Fruit fly (Drosophila melanogaster) whole organism, embryonic: ENCODE data around the gene CG10750.

Experiments used
- B-H1 ChIP-seq: fragments of 200-800 bp; sonication (Bioruptor generic); IDR thresholded peaks from 3 replicates; pipeline ENCODE4 v1.3.6; 2022; ENCODE audit warnings: missing biosample characterization, missing genetic modification characterization
- B-H2 ChIP-seq: fragments of 200-800 bp; sonication (Bioruptor generic); optimal IDR thresholded peaks from 2 replicates; lab custom pipeline; 2018; ENCODE audit warnings: missing biosample characterization, mild to moderate bottlenecking, missing genetic modification characterization
- BEAF-32 ChIP-seq: fragments of 200-800 bp; sonication (Bioruptor generic); optimal IDR thresholded peaks from 3 replicates; lab custom pipeline; 2017; ENCODE audit warnings: missing biosample characterization, missing genetic modification characterization, mild to moderate bottlenecking, moderate library complexity, missing genetic modification reagents
- Bdp1 ChIP-seq: fragments of 200-800 bp; sonication (Bioruptor generic); optimal IDR thresholded peaks from 3 replicates; lab custom pipeline; 2016; ENCODE audit warnings: missing biosample characterization, missing genetic modification characterization
- Bteb2 ChIP-seq: fragments of 200-800 bp; sonication (Bioruptor generic); optimal IDR thresholded peaks from 2 replicates; lab custom pipeline; 2016; ENCODE audit warnings: missing biosample characterization, missing genetic modification characterization
- CG1024 ChIP-seq: fragments of 200-800 bp; sonication (Bioruptor generic); IDR thresholded peaks from 2 replicates; pipeline ENCODE4 v1.3.6; 2022; ENCODE audit warnings: missing biosample characterization, missing genetic modification characterization
- CG10462 ChIP-seq: fragments of 200-800 bp; sonication (Bioruptor generic); optimal IDR thresholded peaks from 2 replicates; lab custom pipeline; 2016; ENCODE audit warnings: missing biosample characterization, missing genetic modification characterization
- CG10543 ChIP-seq: fragments of 200-800 bp; sonication (Bioruptor generic); optimal IDR thresholded peaks from 3 replicates; lab custom pipeline; 2017; ENCODE audit warnings: missing biosample characterization, mild to moderate bottlenecking, missing genetic modification characterization, moderate library complexity
- CG10979 ChIP-seq: fragments of 200-800 bp; sonication (Bioruptor generic); optimal IDR thresholded peaks from 2 replicates; lab custom pipeline; 2018; ENCODE audit warnings: missing biosample characterization, mild to moderate bottlenecking, missing genetic modification characterization, moderate library complexity
- CG11456 ChIP-seq: fragments of 200-800 bp; sonication (Bioruptor generic); IDR thresholded peaks from 3 replicates; pipeline ENCODE4 v1.3.6; 2022; ENCODE audit warnings: missing biosample characterization, missing genetic modification characterization
- CG11696 ChIP-seq: fragments of 200-800 bp; sonication (Bioruptor generic); IDR thresholded peaks from 2 replicates; pipeline ENCODE4 v1.3.6; 2022; ENCODE audit warnings: missing biosample characterization, missing genetic modification characterization
- CG12769 ChIP-seq: fragments of 200-800 bp; sonication (Bioruptor generic); optimal IDR thresholded peaks from 2 replicates; lab custom pipeline; 2019; ENCODE audit warnings: missing biosample characterization, mild to moderate bottlenecking, missing genetic modification characterization, moderate library complexity
- CG15011 ChIP-seq: fragments of 200-800 bp; sonication (Bioruptor generic); optimal IDR thresholded peaks from 3 replicates; lab custom pipeline; 2018; ENCODE audit warnings: missing biosample characterization, mild to moderate bottlenecking, missing genetic modification characterization
- CG15696 ChIP-seq: fragments of 200-800 bp; sonication (Bioruptor generic); optimal IDR thresholded peaks from 2 replicates; lab custom pipeline; 2019; ENCODE audit warnings: missing biosample characterization, mild to moderate bottlenecking, missing genetic modification characterization, moderate library complexity
- CG18619 ChIP-seq: fragments of 200-800 bp; sonication (Bioruptor generic); optimal IDR thresholded peaks from 3 replicates; lab custom pipeline; 2017; ENCODE audit warnings: missing biosample characterization, mild to moderate bottlenecking, missing genetic modification characterization
- CG2120 ChIP-seq: fragments of 200-800 bp; sonication (Bioruptor generic); optimal IDR thresholded peaks from 3 replicates; lab custom pipeline; 2016; ENCODE audit warnings: missing biosample characterization, missing genetic modification characterization
- CG2678 ChIP-seq: fragments of 200-800 bp; sonication (Bioruptor generic); optimal IDR thresholded peaks from 3 replicates; lab custom pipeline; 2019; ENCODE audit warnings: missing biosample characterization, mild to moderate bottlenecking, missing genetic modification characterization, moderate library complexity
- CG2875 ChIP-seq: fragments of 200-800 bp; sonication (Bioruptor generic); optimal IDR thresholded peaks from 2 replicates; lab custom pipeline; 2017; ENCODE audit warnings: missing biosample characterization, mild to moderate bottlenecking, missing genetic modification characterization, missing genetic modification reagents
- CG31388 ChIP-seq: fragments of 200-800 bp; sonication (Bioruptor generic); optimal IDR thresholded peaks from 2 replicates; lab custom pipeline; 2016; ENCODE audit warnings: missing biosample characterization, missing genetic modification characterization
- CG33213 ChIP-seq: fragments of 200-800 bp; sonication (Bioruptor generic); optimal IDR thresholded peaks from 3 replicates; lab custom pipeline; 2016; ENCODE audit warnings: missing biosample characterization, missing genetic modification characterization
- CG4282 ChIP-seq: fragments of 200-800 bp; sonication (Bioruptor generic); optimal IDR thresholded peaks from 2 replicates; lab custom pipeline; 2016; ENCODE audit warnings: missing biosample characterization, missing genetic modification characterization
- CG6175 ChIP-seq: fragments of 200-800 bp; sonication (Bioruptor generic); IDR thresholded peaks from 3 replicates; pipeline ENCODE4 v1.3.6; 2022; ENCODE audit warnings: missing biosample characterization, missing genetic modification characterization
- CG6791 ChIP-seq: fragments of 200-800 bp; sonication (Bioruptor generic); IDR thresholded peaks from 3 replicates; pipeline ENCODE4 v1.3.6; 2022; ENCODE audit warnings: missing biosample characterization, missing genetic modification characterization; ENCODE audit not compliant: partially characterized antibody
- CG7556 ChIP-seq: fragments of 200-800 bp; sonication (Bioruptor generic); optimal IDR thresholded peaks from 2 replicates; lab custom pipeline; 2017; ENCODE audit warnings: missing biosample characterization, mild to moderate bottlenecking, missing genetic modification characterization
- CG9932 ChIP-seq: fragments of 200-800 bp; sonication (Bioruptor generic); IDR thresholded peaks from 2 replicates; pipeline ENCODE4 v1.3.6; 2022; ENCODE audit warnings: missing biosample characterization, missing genetic modification characterization
- Dip2 ChIP-seq: fragments of 200-800 bp; sonication (Bioruptor generic); IDR thresholded peaks from 2 replicates; pipeline ENCODE4 v1.3.6; 2022; ENCODE audit warnings: missing biosample characterization, missing genetic modification characterization
- Eip74EF ChIP-seq, 2 experiments: fragments of 200-800 bp in 1 of 2; fragments of >200 bp in 1 of 2; sonication (Bioruptor generic) in 1 of 2; optimal IDR thresholded peaks; 2 replicates each; lab custom pipeline; 2017 to 2019; ENCODE audit warnings: missing biosample characterization in 2 of 2, missing genetic modification characterization in 2 of 2, mild to moderate bottlenecking in 1 of 2, moderate library complexity in 1 of 2
- HLH4C ChIP-seq: fragments of 200-800 bp; sonication (Bioruptor generic); IDR thresholded peaks from 3 replicates; pipeline ENCODE4 v1.3.6; 2022; ENCODE audit warnings: missing biosample characterization, missing genetic modification characterization; ENCODE audit not compliant: partially characterized antibody
- HLH54F ChIP-seq: fragments of 200-800 bp; sonication (Bioruptor generic); optimal IDR thresholded peaks from 3 replicates; lab custom pipeline; 2016; ENCODE audit warnings: missing biosample characterization, missing genetic modification characterization
- Lpt ChIP-seq: fragments of >200 bp; optimal IDR thresholded peaks from 2 replicates; lab custom pipeline; 2018; ENCODE audit warnings: missing biosample characterization, missing genetic modification characterization
- Mad ChIP-seq: fragments of 200-800 bp; sonication (Bioruptor generic); optimal IDR thresholded peaks from 2 replicates; lab custom pipeline; 2016; ENCODE audit warnings: missing biosample characterization, missing genetic modification characterization
- Mes4 ChIP-seq: fragments of 200-800 bp; sonication (Bioruptor generic); optimal IDR thresholded peaks from 2 replicates; lab custom pipeline; 2016; ENCODE audit warnings: missing biosample characterization, missing genetic modification characterization
- Oaz ChIP-seq: fragments of 200-800 bp; sonication (Bioruptor generic); IDR thresholded peaks from 2 replicates; pipeline ENCODE4 v1.3.6; 2022; ENCODE audit warnings: missing biosample characterization, missing genetic modification characterization
- Optix ChIP-seq: fragments of 200-800 bp; sonication (Bioruptor generic); IDR thresholded peaks from 3 replicates; pipeline ENCODE4 v1.3.6; 2022; ENCODE audit warnings: missing biosample characterization, missing genetic modification characterization
- PHDP ChIP-seq: fragments of 200-800 bp; sonication (Bioruptor generic); optimal IDR thresholded peaks from 3 replicates; lab custom pipeline; 2018; ENCODE audit warnings: missing biosample characterization, mild to moderate bottlenecking, missing genetic modification characterization, moderate library complexity
- Side ChIP-seq: fragments of 200-800 bp; sonication (Bioruptor generic); optimal IDR thresholded peaks from 2 replicates; lab custom pipeline; 2016; ENCODE audit warnings: missing biosample characterization, missing genetic modification characterization
- chinmo ChIP-seq: fragments of 200-800 bp; sonication (Bioruptor generic); IDR thresholded peaks from 4 replicates; pipeline ENCODE4 v1.3.6; 2022; ENCODE audit warnings: missing biosample characterization, missing genetic modification characterization; ENCODE audit not compliant: partially characterized antibody
- chm ChIP-seq: fragments of 200-800 bp; sonication (Bioruptor generic); IDR thresholded peaks from 2 replicates; pipeline ENCODE4 v1.3.6; 2022; ENCODE audit warnings: missing biosample characterization, missing genetic modification characterization
- chn ChIP-seq: fragments of 200-800 bp; sonication (Bioruptor generic); optimal IDR thresholded peaks from 2 replicates; lab custom pipeline; 2016; ENCODE audit warnings: missing biosample characterization, missing genetic modification characterization
- crc ChIP-seq: fragments of 200-800 bp; sonication (Bioruptor generic); optimal IDR thresholded peaks from 2 replicates; lab custom pipeline; 2016; ENCODE audit warnings: missing biosample characterization, missing genetic modification characterization
- insv ChIP-seq, 2 experiments: fragments of 200-800 bp; sonication (Bioruptor generic); optimal IDR thresholded peaks; 3 replicates each; lab custom pipeline; 2016 to 2018; ENCODE audit warnings: missing biosample characterization in 2 of 2, missing genetic modification characterization in 2 of 2
- lilli ChIP-seq: fragments of 200-800 bp; sonication (Bioruptor generic); optimal IDR thresholded peaks from 3 replicates; lab custom pipeline; 2016; ENCODE audit warnings: missing biosample characterization, missing genetic modification characterization
- mam ChIP-seq: fragments of 200-800 bp; sonication (Bioruptor generic); optimal IDR thresholded peaks from 3 replicates; lab custom pipeline; 2016; ENCODE audit warnings: missing biosample characterization, missing genetic modification characterization
- otp ChIP-seq: fragments of 200-800 bp; sonication (Bioruptor generic); IDR thresholded peaks from 3 replicates; pipeline ENCODE4, ENCODE4 v1.3.6; 2022; ENCODE audit warnings: missing biosample characterization, missing genetic modification characterization
- psq ChIP-seq: fragments of 200-800 bp; sonication (Bioruptor generic); optimal IDR thresholded peaks from 2 replicates; lab custom pipeline; 2017; ENCODE audit warnings: missing biosample characterization, missing genetic modification characterization
- sima ChIP-seq: fragments of 200-800 bp; sonication (Bioruptor generic); optimal IDR thresholded peaks from 2 replicates; lab custom pipeline; 2016; ENCODE audit warnings: missing biosample characterization, missing genetic modification characterization
- slou ChIP-seq: fragments of 200-800 bp; sonication (Bioruptor generic); optimal IDR thresholded peaks from 3 replicates; lab custom pipeline; 2016; ENCODE audit warnings: missing biosample characterization, missing genetic modification characterization
- sob ChIP-seq: fragments of 200-800 bp; sonication (Bioruptor generic); IDR thresholded peaks from 2 replicates; pipeline ENCODE4 v1.3.6; 2022; ENCODE audit warnings: missing biosample characterization, missing genetic modification characterization
- sr ChIP-seq: fragments of 200-800 bp; sonication (Bioruptor generic); IDR thresholded peaks from 3 replicates; pipeline ENCODE4 v1.3.6; 2022; ENCODE audit warnings: missing biosample characterization, missing genetic modification characterization
- stc ChIP-seq: fragments of 200-800 bp; sonication (Bioruptor generic); IDR thresholded peaks from 2 replicates; pipeline ENCODE4 v1.3.6; 2022; ENCODE audit warnings: missing biosample characterization, missing genetic modification characterization
- trh ChIP-seq: fragments of 200-800 bp; sonication (Bioruptor generic); optimal IDR thresholded peaks from 2 replicates; lab custom pipeline; 2016; ENCODE audit warnings: missing biosample characterization, missing genetic modification characterization
- wdn ChIP-seq: fragments of 200-800 bp; sonication (Bioruptor generic); IDR thresholded peaks from 2 replicates; pipeline ENCODE4 v1.3.6; 2022; ENCODE audit warnings: missing biosample characterization, missing genetic modification characterization

The CG10750 gene

dm6 chr2L:19285507-19285906, 14.5 kb upstream of the CG10750 start (continued):
- TF ChIP-seq Bdp1 (GFP tag; lab: Kevin White, UChicago) = no peak
- no peak for TF ChIP-seq B-H2 (GFP tag; lab: Kevin White, UChicago)
- no peak for TF ChIP-seq Lpt (GFP tag; lab: Kevin White, UChicago)
- TF ChIP-seq CG6791 (GFP tag; lab: Robert Waterston, UW) = no peak
- no peak for TF ChIP-seq CG11696 (GFP tag; lab: Robert Waterston, UW)
- no peak for TF ChIP-seq wdn
- TF ChIP-seq otp (GFP tag; lab: Robert Waterston, UW) = 0 out of 3 replicates have a peak, but pooled peaks have one; percentile 39
- no peak for TF ChIP-seq CG4282 (GFP tag; lab: Kevin White, UChicago)
- 0 out of 2 replicates have a peak, but pooled peaks have one; percentile 24 for TF ChIP-seq CG1024 (GFP tag; lab: Robert Waterston, UW)
- no peak for TF ChIP-seq chn (GFP tag; lab: Kevin White, UChicago)
- TF ChIP-seq Oaz = no peak
- TF ChIP-seq PHDP (tag; lab: Kevin White, UChicago) = peak; percentile 38
- no peak for TF ChIP-seq Dip2
- no peak for TF ChIP-seq CG6175 (GFP tag; lab: Robert Waterston, UW)
- peak; percentile 53; the same call in 1 of the 2 replicates for TF ChIP-seq sob (GFP tag; lab: Robert Waterston, UW)
- TF ChIP-seq CG12769 (tag; lab: Kevin White, UChicago) = peak; percentile 60
- no peak for TF ChIP-seq insv (GFP tag; optimal IDR thresholded peaks at IDR 0.05; lab: Kevin White, UChicago)
- TF ChIP-seq CG2875 (GFP tag; lab: Kevin White, UChicago) = no peak
- no peak for TF ChIP-seq Mad (GFP tag; lab: Kevin White, UChicago)
- TF ChIP-seq lilli (GFP tag; lab: Kevin White, UChicago) = no peak
- TF ChIP-seq CG7556 (GFP tag; lab: Kevin White, UChicago) = peak; percentile 57
- TF ChIP-seq slou (GFP tag; lab: Kevin White, UChicago) = no peak
- TF ChIP-seq Mes4 = no peak
- no peak for TF ChIP-seq Side (GFP tag; lab: Kevin White, UChicago)
- 0 out of 3 replicates have a peak, but pooled peaks have one; percentile 51 for TF ChIP-seq Optix (GFP tag; lab: Robert Waterston, UW)
- TF ChIP-seq Bteb2 (GFP tag; lab: Kevin White, UChicago) = no peak
- TF ChIP-seq CG18619 (GFP tag; lab: Kevin White, UChicago) = no peak
- 0 out of 3 replicates have a peak, but pooled peaks have one; percentile 55 for TF ChIP-seq CG11456 (GFP tag; lab: Robert Waterston, UW)
- no peak for TF ChIP-seq BEAF-32
- TF ChIP-seq CG9932 (GFP tag; lab: Robert Waterston, UW) = no peak
- TF ChIP-seq HLH54F (GFP tag; lab: Kevin White, UChicago) = peak; percentile 7
- peak; percentile 59 for TF ChIP-seq CG2678
- TF ChIP-seq stc (GFP tag; lab: Robert Waterston, UW) = 0 out of 2 replicates have a peak, but pooled peaks have one; percentile 26
- TF ChIP-seq CG10462 = no peak
- TF ChIP-seq psq (GFP tag; lab: Kevin White, UChicago) = no peak
- TF ChIP-seq CG33213 = no peak
- peak; percentile 34 for TF ChIP-seq mam (GFP tag; lab: Kevin White, UChicago)
- no peak for TF ChIP-seq HLH4C (GFP tag; lab: Robert Waterston, UW)
- no peak for TF ChIP-seq crc
- no peak for TF ChIP-seq CG31388
- TF ChIP-seq CG2120 (GFP tag; lab: Kevin White, UChicago) = peak; percentile 59
- no peak for TF ChIP-seq B-H1
- TF ChIP-seq sr (GFP tag; lab: Robert Waterston, UW) = no peak
- TF ChIP-seq CG10979 (tag; lab: Kevin White, UChicago) = no peak
- no peak for TF ChIP-seq sima (GFP tag; lab: Kevin White, UChicago)
- TF ChIP-seq CG15696 (tag; lab: Kevin White, UChicago) = peak; percentile 25
- no peak for TF ChIP-seq CG10543
- no peak for TF ChIP-seq CG15011 (GFP tag; lab: Kevin White, UChicago)
- TF ChIP-seq trh = no peak
- no peak for TF ChIP-seq Eip74EF (GFP tag; optimal IDR thresholded peaks at IDR 0.05; lab: Kevin White, UChicago)
- TF ChIP-seq chm (GFP tag; lab: Robert Waterston, UW) = peak; percentile 49; the same call in 1 of the 2 replicates
- no peak for TF ChIP-seq chinmo (GFP tag; lab: Robert Waterston, UW)
